Worm (Caenorhabditis elegans) whole organism, L4/young adult: ENCODE results near the gene C55A6.4.

Experiments used
- W03F9.2 ChIP-seq: fragments of 150-350 bp; optimal IDR thresholded peaks from 2 replicates; lab custom pipeline; 2014; ENCODE audit warnings: missing biosample characterization, missing genetic modification characterization
- him-1 ChIP-seq: sonication (generic microtip); optimal IDR thresholded peaks from 2 replicates; lab custom pipeline; 2016; ENCODE audit warnings: missing genotype, missing genetic modification reagents, missing genetic modification characterization, missing compliant biosample characterization

DNA sequence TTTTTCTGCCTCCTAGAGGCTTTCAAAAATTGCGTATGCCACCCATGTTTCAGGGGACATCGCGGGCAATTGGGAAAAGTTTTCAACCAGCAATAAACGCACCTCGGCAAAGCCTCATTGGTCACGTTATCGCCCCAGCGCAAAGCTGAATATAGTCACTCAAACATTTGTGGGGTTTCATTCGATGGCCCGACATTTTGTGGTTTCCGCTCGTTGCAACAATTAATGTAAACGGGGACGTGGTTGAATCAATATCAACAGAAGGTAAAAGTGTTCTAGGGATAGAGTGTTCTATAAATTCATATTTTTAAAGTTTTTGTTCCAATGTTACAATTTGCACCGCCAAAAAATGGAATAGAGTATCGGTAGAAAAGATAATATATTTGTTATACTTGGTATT lies 29.4 kb downstream of the C55A6.4 start:
- TF ChIP-seq W03F9.2 (tag; lab: Kevin White, UChicago) (no peak), him-1 (tag; lab: Kevin White, UChicago) (no peak)
